Worm (Caenorhabditis elegans): ENCODE measurements around the gene C35A11.3.

ce11 chrV:5423120-5423519 lies 50.9 kb downstream of the C35A11.3 start, which contains the start of gene cyp-14A5:
- TF ChIP-seq skn-1 (tag; optimal IDR thresholded peaks at IDR 0.05) (no peak), aly-2 (tag; optimal IDR thresholded peaks at IDR 0.05) (no peak), nhr-12 (tag; optimal IDR thresholded peaks at IDR 0.05) (no peak), lin-13 (GFP tag; optimal IDR thresholded peaks at IDR 0.05) (no peak), nhr-76 (tag; optimal IDR thresholded peaks at IDR 0.05) (no peak), rnt-1 (tag; optimal IDR thresholded peaks at IDR 0.05) (no peak), ceh-82 (tag; optimal IDR thresholded peaks at IDR 0.05) (no peak), snu-23 (GFP tag; optimal IDR thresholded peaks at IDR 0.05) (no peak), ces-1 (GFP tag; optimal IDR thresholded peaks at IDR 0.05) (no peak), unc-98 (GFP tag; IDR thresholded peaks at IDR 0.05) (no peak)

Measured in whole organism, L1 larva.